Worm (Caenorhabditis elegans): ENCODE measurements around the gene prp-21.

DNA sequence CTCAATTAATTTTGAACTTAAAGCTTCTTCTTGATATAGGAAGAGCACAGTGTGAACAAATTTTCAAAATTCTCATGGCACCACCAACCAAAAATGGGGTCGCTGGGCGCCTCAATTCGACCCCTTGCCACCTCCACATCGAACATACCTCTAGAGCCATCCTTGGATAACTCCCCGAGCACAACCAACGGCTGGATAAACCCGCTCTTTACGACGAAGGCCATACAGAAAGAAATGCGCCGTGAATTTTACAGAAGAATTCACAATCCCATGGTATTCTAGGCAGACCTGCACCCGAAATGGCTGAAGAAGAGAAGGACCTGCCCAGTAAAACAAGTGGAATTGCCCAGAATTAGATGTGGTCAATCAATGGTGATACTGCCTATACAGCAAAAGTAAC lies 18.0 kb downstream of the prp-21 start:
- no peak for TF ChIP-seq rnt-1 (tag; optimal IDR thresholded peaks at IDR 0.05)
- TF ChIP-seq fkh-10 (GFP tag; optimal IDR thresholded peaks at IDR 0.05): no peak
- no peak for TF ChIP-seq ceh-34 (tag; optimal IDR thresholded peaks at IDR 0.05)
- TF ChIP-seq ceh-9 (tag; optimal IDR thresholded peaks at IDR 0.05): no peak
- no peak for TF ChIP-seq gmeb-2 (tag; optimal IDR thresholded peaks at IDR 0.05)
- no peak for TF ChIP-seq ceh-30 (tag; optimal IDR thresholded peaks at IDR 0.05)
- no peak for TF ChIP-seq ttx-3 (tag; optimal IDR thresholded peaks at IDR 0.05)
- no peak for TF ChIP-seq nhr-11 (tag; optimal IDR thresholded peaks at IDR 0.05)
